Worm (Caenorhabditis elegans) whole organism, late embryonic: Measurements from ENCODE around the gene ZK829.1.

Experiments
- C08G9.2 ChIP-seq: sonication (generic microtip); optimal IDR thresholded peaks from 2 replicates; lab custom pipeline; 2016; ENCODE audit warnings: mild to moderate bottlenecking, missing genetic modification characterization, moderate library complexity, missing compliant biosample characterization
- F13H6.1 ChIP-seq: sonication (generic microtip); optimal IDR thresholded peaks from 2 replicates; lab custom pipeline; 2016; ENCODE audit warnings: missing genetic modification characterization, missing compliant biosample characterization
- K02D7.2 ChIP-seq: sonication (generic microtip); optimal IDR thresholded peaks from 2 replicates; lab custom pipeline; 2017; ENCODE audit warnings: mild to moderate bottlenecking, missing genetic modification characterization, missing compliant biosample characterization
- T23F11.4 ChIP-seq: fragments of 200-800 bp; sonication (Bioruptor generic); optimal IDR thresholded peaks from 2 replicates; lab custom pipeline; 2018; ENCODE audit warnings: mild to moderate bottlenecking, missing genetic modification characterization, missing compliant biosample characterization
- ceh-18 ChIP-seq: sonication (generic microtip); optimal IDR thresholded peaks from 2 replicates; lab custom pipeline; 2016; ENCODE audit warnings: missing genetic modification characterization, missing compliant biosample characterization
- ceh-22 ChIP-seq: sonication (generic microtip); optimal IDR thresholded peaks from 2 replicates; lab custom pipeline; 2017; ENCODE audit warnings: missing biosample characterization, missing genetic modification characterization
- ceh-30 ChIP-seq: fragments of 150-350 bp; optimal IDR thresholded peaks from 2 replicates; lab custom pipeline; 2014; ENCODE audit warnings: missing biosample characterization, missing genetic modification characterization
- ceh-31 ChIP-seq: sonication (generic microtip); optimal IDR thresholded peaks from 2 replicates; lab custom pipeline; 2016; ENCODE audit warnings: missing genetic modification characterization, missing compliant biosample characterization
- ceh-34 ChIP-seq: sonication (generic microtip); optimal IDR thresholded peaks from 2 replicates; lab custom pipeline; 2016; ENCODE audit warnings: mild to moderate bottlenecking, missing genetic modification characterization, missing compliant biosample characterization
- ceh-45 ChIP-seq: fragments of 200-800 bp; sonication (Bioruptor generic); IDR thresholded peaks from 2 replicates; pipeline ENCODE4 v1.3.6; 2022; ENCODE audit warnings: missing genetic modification reagents, missing genetic modification characterization, missing compliant biosample characterization
- ceh-48 ChIP-seq: sonication (generic microtip); optimal IDR thresholded peaks from 2 replicates; lab custom pipeline; 2016; ENCODE audit warnings: missing genetic modification characterization, inconsistent platforms, missing compliant biosample characterization
- ceh-6 ChIP-seq: fragments of 200-800 bp; sonication (Bioruptor generic); optimal IDR thresholded peaks from 2 replicates; lab custom pipeline; 2018; ENCODE audit warnings: mild to moderate bottlenecking, missing genetic modification characterization, missing compliant biosample characterization
- che-1 ChIP-seq: sonication (generic microtip); optimal IDR thresholded peaks from 2 replicates; lab custom pipeline; 2016; ENCODE audit warnings: mild to moderate bottlenecking, missing genetic modification characterization, missing compliant biosample characterization
- dmd-4 ChIP-seq: sonication (generic microtip); optimal IDR thresholded peaks from 2 replicates; lab custom pipeline; 2016; ENCODE audit warnings: borderline replicate concordance, missing genetic modification characterization, missing compliant biosample characterization
- dve-1 ChIP-seq: sonication (generic microtip); optimal IDR thresholded peaks from 2 replicates; lab custom pipeline; 2017; ENCODE audit warnings: antibody characterized with exemption, mild to moderate bottlenecking, missing genetic modification characterization, missing compliant biosample characterization
- elt-2 ChIP-seq: sonication (generic microtip); optimal IDR thresholded peaks from 2 replicates; lab custom pipeline; 2016; ENCODE audit warnings: missing genetic modification reagents, missing genetic modification characterization, missing compliant biosample characterization
- elt-4 ChIP-seq: sonication (generic microtip); optimal IDR thresholded peaks from 2 replicates; lab custom pipeline; 2016; ENCODE audit warnings: missing genetic modification characterization, missing compliant biosample characterization
- ets-4 ChIP-seq: sonication (generic microtip); optimal IDR thresholded peaks from 2 replicates; lab custom pipeline; 2016; ENCODE audit warnings: missing genetic modification characterization, missing compliant biosample characterization
- eyg-1 ChIP-seq: sonication (generic microtip); optimal IDR thresholded peaks from 2 replicates; lab custom pipeline; 2016; ENCODE audit warnings: missing genotype, missing genetic modification characterization, missing compliant biosample characterization
- gmeb-2 ChIP-seq: sonication (generic microtip); optimal IDR thresholded peaks from 2 replicates; lab custom pipeline; 2016; ENCODE audit warnings: missing genetic modification characterization, inconsistent platforms, missing compliant biosample characterization
- hlh-13 ChIP-seq: fragments of 200-800 bp; sonication (Bioruptor generic); optimal IDR thresholded peaks from 2 replicates; lab custom pipeline; 2018; ENCODE audit warnings: mild to moderate bottlenecking, missing genetic modification characterization, missing compliant biosample characterization
- hlh-15 ChIP-seq: sonication (generic microtip); optimal IDR thresholded peaks from 2 replicates; lab custom pipeline; 2016; ENCODE audit warnings: missing genetic modification characterization, missing compliant biosample characterization
- hlh-30 ChIP-seq: sonication (generic microtip); optimal IDR thresholded peaks from 2 replicates; lab custom pipeline; 2017; ENCODE audit warnings: antibody characterized with exemption, missing genetic modification characterization, missing compliant biosample characterization; ENCODE audit not compliant: insufficient read depth
- hlh-8 ChIP-seq: sonication (generic microtip); optimal IDR thresholded peaks from 2 replicates; lab custom pipeline; 2016; ENCODE audit warnings: missing genotype, missing genetic modification characterization, missing compliant biosample characterization
- lim-6 ChIP-seq: sonication (generic microtip); optimal IDR thresholded peaks from 2 replicates; lab custom pipeline; 2016; ENCODE audit warnings: missing genetic modification characterization, missing compliant biosample characterization
- lin-11 ChIP-seq: fragments of 200-800 bp; sonication (Bioruptor generic); optimal IDR thresholded peaks from 2 replicates; lab custom pipeline; 2018; ENCODE audit warnings: mild to moderate bottlenecking, missing genetic modification characterization, missing compliant biosample characterization
- madf-2 ChIP-seq: sonication (generic microtip); optimal IDR thresholded peaks from 2 replicates; lab custom pipeline; 2017; ENCODE audit warnings: missing genetic modification characterization, missing compliant biosample characterization
- nhr-11 ChIP-seq: fragments of 150-350 bp; optimal IDR thresholded peaks from 2 replicates; lab custom pipeline; 2014; ENCODE audit warnings: missing biosample characterization, missing genetic modification characterization
- pag-3 ChIP-seq: sonication (generic microtip); optimal IDR thresholded peaks from 2 replicates; lab custom pipeline; 2016; ENCODE audit warnings: missing compliant biosample characterization, missing genetic modification characterization, borderline replicate concordance
- pha-2 ChIP-seq: sonication (generic microtip); optimal IDR thresholded peaks from 2 replicates; lab custom pipeline; 2017; ENCODE audit warnings: mild to moderate bottlenecking, missing genetic modification characterization, missing compliant biosample characterization
- pha-4 ChIP-seq: fragments of 150-350 bp; optimal IDR thresholded peaks from 2 replicates; lab custom pipeline; 2018; ENCODE audit warnings: missing biosample characterization, missing genetic modification reagents, missing genetic modification characterization
- sox-2 ChIP-seq: fragments of 200-800 bp; sonication (Bioruptor generic); IDR thresholded peaks from 2 replicates; pipeline ENCODE4 v1.3.6; 2022; ENCODE audit warnings: missing genetic modification reagents, missing genetic modification characterization, missing compliant biosample characterization
- sox-4 ChIP-seq: sonication (generic microtip); optimal IDR thresholded peaks from 2 replicates; lab custom pipeline; 2017; ENCODE audit warnings: mild to moderate bottlenecking, missing genetic modification characterization, inconsistent platforms, missing compliant biosample characterization
- syd-9 ChIP-seq: sonication (generic microtip); optimal IDR thresholded peaks from 2 replicates; lab custom pipeline; 2016; ENCODE audit warnings: mild to moderate bottlenecking, missing genetic modification characterization, moderate library complexity, missing compliant biosample characterization
- tbx-2 ChIP-seq: sonication (generic microtip); optimal IDR thresholded peaks from 2 replicates; lab custom pipeline; 2016; ENCODE audit warnings: missing genetic modification characterization, missing compliant biosample characterization
- ttx-3 ChIP-seq: sonication (generic microtip); optimal IDR thresholded peaks from 2 replicates; lab custom pipeline; 2016; ENCODE audit warnings: missing genetic modification reagents, missing genetic modification characterization, missing compliant biosample characterization
- unc-42 ChIP-seq: sonication (generic microtip); optimal IDR thresholded peaks from 2 replicates; lab custom pipeline; 2016; ENCODE audit warnings: missing genotype, missing genetic modification characterization, missing compliant biosample characterization
- unc-55 ChIP-seq: sonication (generic microtip); optimal IDR thresholded peaks from 2 replicates; lab custom pipeline; 2017; ENCODE audit warnings: missing biosample characterization, missing genetic modification reagents, missing genetic modification characterization
- ztf-16 ChIP-seq: sonication (generic microtip); optimal IDR thresholded peaks from 2 replicates; lab custom pipeline; 2017; ENCODE audit warnings: missing genetic modification characterization, missing compliant biosample characterization

Gene ZK829.1

ce11 chrIV:11923074-11923473 is 19.1 kb downstream of the ZK829.1 start, which contains the start of gene srlf-31:
TSS of gene srlf-31 (minus strand) at chrIV:11923174.
- no peak for TF ChIP-seq tbx-2 (tag; lab: Kevin White, UChicago)
- TF ChIP-seq, all 69 proteins: peak for 0

DNA sequence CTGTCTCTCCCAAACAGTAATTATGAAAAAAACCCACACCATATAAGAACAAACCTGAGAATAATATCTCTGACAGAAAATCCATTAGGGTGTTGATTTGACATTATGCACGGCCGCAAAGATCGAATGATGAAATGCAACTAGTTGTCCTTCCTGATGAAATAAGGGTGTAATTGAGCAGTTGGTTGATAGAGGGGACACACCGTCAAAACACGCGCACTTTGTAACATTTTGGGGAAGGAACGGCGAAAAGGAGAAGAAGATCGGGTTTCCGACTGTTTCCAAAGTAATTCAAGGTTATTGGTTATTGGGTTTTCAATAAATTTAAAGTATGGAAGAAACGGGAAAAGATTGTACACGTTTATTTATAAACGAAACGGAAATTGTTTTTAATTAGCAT is 20.2 kb downstream of the ZK829.1 start, which contains the start of gene ZK822.1:
TSS of gene ZK822.1 (minus strand) at position 121 of the 400 bp plus-strand sequence.
- no peak for TF ChIP-seq ceh-31 (tag; lab: Kevin White, UChicago)
- TF ChIP-seq dmd-4 (tag; lab: Kevin White, UChicago), result no peak
- no peak for TF ChIP-seq elt-4 (tag; lab: Kevin White, UChicago)
- TF ChIP-seq lin-11 (tag; lab: Kevin White, UChicago), result no peak
- TF ChIP-seq ets-4 (tag; lab: Kevin White, UChicago), result no peak
- no peak for TF ChIP-seq ceh-48
- TF ChIP-seq hlh-15 (tag; lab: Kevin White, UChicago), result no peak
- no peak for TF ChIP-seq K02D7.2
- TF ChIP-seq ceh-34, result no peak
- TF ChIP-seq nhr-11 (tag; lab: Kevin White, UChicago), result no peak

DNA sequence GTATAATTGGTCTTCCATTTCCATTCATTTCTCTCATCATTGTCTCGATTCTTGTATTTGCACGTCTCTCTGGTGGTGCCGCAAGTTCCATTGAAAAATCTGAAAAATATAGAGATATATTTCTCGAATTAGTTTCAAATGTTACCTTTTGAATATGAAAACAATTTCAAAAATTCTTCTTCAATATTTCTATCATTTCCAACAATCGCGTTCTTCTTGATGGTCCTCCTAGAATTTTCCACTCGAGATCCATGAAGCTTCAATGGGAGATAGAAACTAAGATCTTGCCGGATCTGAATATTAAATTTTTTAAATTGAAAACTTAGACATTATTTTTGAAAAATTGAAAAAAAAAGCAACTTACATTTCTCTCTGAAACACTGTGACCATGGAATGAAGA is 23.1 kb downstream of the ZK829.1 start:
- TF ChIP-seq ets-4 (tag; lab: Kevin White, UChicago) (no peak), madf-2 (tag; lab: Kevin White, UChicago) (no peak), ceh-31 (tag; lab: Kevin White, UChicago) (no peak), ceh-6 (GFP tag; lab: Kevin White, UChicago) (no peak), che-1 (tag; lab: Kevin White, UChicago) (no peak), dve-1 (tag; lab: Kevin White, UChicago) (no peak), unc-55 (GFP tag; lab: Kevin White, UChicago) (no peak), hlh-8 (tag; lab: Kevin White, UChicago) (no peak), hlh-15 (tag; lab: Kevin White, UChicago) (no peak), lin-11 (tag; lab: Kevin White, UChicago) (no peak), unc-42 (tag; lab: Kevin White, UChicago) (no peak), ceh-45 (GFP tag; lab: Robert Waterston, UW) (no peak), hlh-30 (no peak), eyg-1 (tag; lab: Kevin White, UChicago) (no peak), F13H6.1 (no peak), sox-2 (no peak), sox-4 (no peak)

ce11 chrIV:11917886-11918285 is 24.3 kb downstream of the ZK829.1 start:
- TF ChIP-seq elt-2, result peak; percentile 20
- TF ChIP-seq syd-9 (tag; lab: Kevin White, UChicago), result no peak

DNA sequence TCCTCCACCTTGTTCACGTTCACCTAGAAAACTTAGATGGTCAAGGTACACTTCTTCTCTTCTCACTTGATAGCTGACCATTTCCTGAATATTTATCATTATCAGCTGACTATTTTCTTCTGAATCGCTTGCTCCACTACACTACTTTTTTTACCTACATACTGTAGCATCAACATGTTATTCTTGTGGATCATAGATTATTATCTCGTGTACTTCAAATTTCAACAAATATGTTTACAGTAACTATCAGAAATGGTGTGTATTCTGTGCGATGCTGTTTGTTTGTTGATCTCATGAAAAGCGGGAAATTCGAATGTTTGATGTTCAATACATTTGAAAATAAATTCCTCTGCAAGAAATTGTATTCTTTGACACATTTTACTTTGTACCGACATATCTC is 25.3 kb downstream of the ZK829.1 start, which contains the start of gene ZK822.10:
TSS of gene ZK822.10 (plus strand) at position 231 of the 400 bp plus-strand sequence.
- TF ChIP-seq ceh-30 (no peak), hlh-13 (GFP tag; lab: Kevin White, UChicago) (no peak), ceh-18 (no peak), unc-55 (GFP tag; lab: Kevin White, UChicago) (no peak), dmd-4 (tag; lab: Kevin White, UChicago) (no peak), che-1 (tag; lab: Kevin White, UChicago) (no peak), pha-2 (no peak), ztf-16 (tag; lab: Kevin White, UChicago) (no peak), C08G9.2 (tag; lab: Kevin White, UChicago) (no peak), T23F11.4 (GFP tag; lab: Kevin White, UChicago) (no peak), ceh-31 (tag; lab: Kevin White, UChicago) (no peak), unc-42 (tag; lab: Kevin White, UChicago) (no peak), ttx-3 (tag; lab: Kevin White, UChicago) (no peak), lim-6 (tag; lab: Kevin White, UChicago) (no peak), gmeb-2 (no peak), pha-4 (tag; lab: Kevin White, UChicago) (no peak), pag-3 (tag; lab: Kevin White, UChicago) (no peak), ceh-22 (tag; lab: Kevin White, UChicago) (no peak)
